Worm (Caenorhabditis elegans): ENCODE data around the gene hil-4.
A peak's percentile ranks its signal among the peaks of the same experiment; 100 is the strongest.

The hil-4 gene

ce11 chrV:4788823-4789222 lies 34.7 kb downstream of the hil-4 start, which contains the start of gene R02F11.10:
Gene R02F11.10 (plus strand): TSS chrV:4789123.
- TF ChIP-seq skn-1 (tag; optimal IDR thresholded peaks at IDR 0.05) (no peak), jun-1 (tag; optimal IDR thresholded peaks at IDR 0.05) (no peak), ceh-82 (tag; optimal IDR thresholded peaks at IDR 0.05) (no peak), hmg-11 (tag; optimal IDR thresholded peaks at IDR 0.05) (no peak), nhr-43 (tag; optimal IDR thresholded peaks at IDR 0.05; ENCODE audit: poor library complexity, severe bottlenecking) (no peak), ceh-9 (tag; optimal IDR thresholded peaks at IDR 0.05) (no peak), ama-1 (optimal IDR thresholded peaks at IDR 0.05) (no peak), unc-39 (tag; optimal IDR thresholded peaks at IDR 0.05) (no peak), pqm-1 (tag; optimal IDR thresholded peaks at IDR 0.05) (no peak), ceh-16 (tag; optimal IDR thresholded peaks at IDR 0.05) (no peak), egl-5 (tag; optimal IDR thresholded peaks at IDR 0.05) (no peak), mml-1 (tag; optimal IDR thresholded peaks at IDR 0.05) (no peak), nhr-23 (tag; optimal IDR thresholded peaks at IDR 0.05) (no peak), nhr-237 (tag; optimal IDR thresholded peaks at IDR 0.05) (no peak), ztf-11 (tag; optimal IDR thresholded peaks at IDR 0.05) (no peak), nhr-28 (tag; optimal IDR thresholded peaks at IDR 0.05) (no peak)

DNA sequence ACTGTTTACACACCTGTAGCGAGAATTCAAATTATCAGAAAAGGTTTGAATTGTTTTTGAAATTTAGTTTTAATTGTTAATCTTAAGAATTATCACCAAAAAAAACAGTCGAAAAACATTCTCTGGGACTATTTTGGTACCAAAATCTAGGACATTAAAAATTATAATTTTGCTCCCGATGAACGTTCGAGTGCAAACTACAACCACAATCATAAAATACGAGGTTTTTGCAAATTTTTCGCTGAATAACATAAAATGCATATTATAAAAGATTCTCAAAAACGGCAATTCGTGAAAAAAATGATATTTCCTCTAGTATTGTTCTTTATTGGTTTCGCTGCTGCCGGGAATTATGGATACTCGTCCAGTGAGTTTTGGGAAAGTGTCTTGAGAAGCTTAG lies 36.3 kb downstream of the hil-4 start, which contains the start of gene R02F11.12:
Gene R02F11.12, plus strand, starts transcription at position 301 of the 400 bp plus-strand sequence.
- TF ChIP-seq unc-62 (GFP tag; optimal IDR thresholded peaks at IDR 0.05): no peak
- TF ChIP-seq elt-2 (tag; optimal IDR thresholded peaks at IDR 0.05): no peak
- no peak for TF ChIP-seq ztf-11 (tag; optimal IDR thresholded peaks at IDR 0.05)
- no peak for TF ChIP-seq nhr-12 (tag; optimal IDR thresholded peaks at IDR 0.05)
- TF ChIP-seq egl-5 (tag; optimal IDR thresholded peaks at IDR 0.05): no peak
- TF ChIP-seq nhr-28 (tag; optimal IDR thresholded peaks at IDR 0.05): no peak
- no peak for TF ChIP-seq lin-15B (tag; optimal IDR thresholded peaks at IDR 0.05)
- no peak for TF ChIP-seq snpc-4 (tag; optimal IDR thresholded peaks at IDR 0.05)
- TF ChIP-seq mml-1 (tag; optimal IDR thresholded peaks at IDR 0.05): no peak

DNA sequence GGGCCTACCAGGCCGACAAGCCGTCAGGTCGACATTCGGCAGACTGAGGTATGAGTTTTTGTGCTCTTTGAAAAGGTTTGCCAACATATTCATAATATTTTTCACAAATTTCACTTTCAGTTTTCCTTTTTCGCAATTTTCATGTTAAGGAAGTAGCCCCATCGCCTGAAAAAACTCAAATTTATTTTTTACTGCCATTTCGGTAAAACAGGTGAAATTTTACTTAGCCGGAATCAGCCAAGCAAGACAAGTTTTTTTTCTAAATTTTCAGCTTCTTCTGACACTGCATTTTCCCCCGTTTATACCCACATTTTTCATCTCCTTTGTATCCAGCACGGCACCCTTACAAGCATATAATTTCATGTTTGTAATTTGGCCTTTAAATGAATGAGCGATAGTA lies 37.5 kb downstream of the hil-4 start, which contains the start of gene R02F11.11:
Gene R02F11.11, plus strand, starts transcription at position 301 of the 400 bp plus-strand sequence.
- TF ChIP-seq daf-12 (tag; optimal IDR thresholded peaks at IDR 0.05) (no peak), ama-1 (optimal IDR thresholded peaks at IDR 0.05) (no peak), pqm-1 (tag; optimal IDR thresholded peaks at IDR 0.05) (no peak), elt-1 (tag; optimal IDR thresholded peaks at IDR 0.05) (no peak), ztf-4 (tag; optimal IDR thresholded peaks at IDR 0.05) (no peak), nhr-43 (tag; optimal IDR thresholded peaks at IDR 0.05; ENCODE audit: poor library complexity, severe bottlenecking) (no peak), pha-4 (tag; optimal IDR thresholded peaks at IDR 0.05) (no peak), lin-39 (tag; optimal IDR thresholded peaks at IDR 0.05) (no peak), nfya-1 (tag; optimal IDR thresholded peaks at IDR 0.05; ENCODE audit: insufficient read depth) (no peak), fkh-10 (GFP tag; optimal IDR thresholded peaks at IDR 0.05) (no peak), nhr-25 (tag; optimal IDR thresholded peaks at IDR 0.05) (no peak), nhr-237 (tag; optimal IDR thresholded peaks at IDR 0.05) (no peak), nhr-77 (tag; optimal IDR thresholded peaks at IDR 0.05) (no peak), eor-1 (tag; optimal IDR thresholded peaks at IDR 0.05) (no peak), skn-1 (tag; optimal IDR thresholded peaks at IDR 0.05) (no peak), jun-1 (tag; optimal IDR thresholded peaks at IDR 0.05) (no peak), lsy-12 (tag; optimal IDR thresholded peaks at IDR 0.05) (no peak), elt-3 (tag; optimal IDR thresholded peaks at IDR 0.05) (no peak), tbx-2 (tag; optimal IDR thresholded peaks at IDR 0.05) (no peak), lin-15B (tag; optimal IDR thresholded peaks at IDR 0.05) (no peak)

DNA sequence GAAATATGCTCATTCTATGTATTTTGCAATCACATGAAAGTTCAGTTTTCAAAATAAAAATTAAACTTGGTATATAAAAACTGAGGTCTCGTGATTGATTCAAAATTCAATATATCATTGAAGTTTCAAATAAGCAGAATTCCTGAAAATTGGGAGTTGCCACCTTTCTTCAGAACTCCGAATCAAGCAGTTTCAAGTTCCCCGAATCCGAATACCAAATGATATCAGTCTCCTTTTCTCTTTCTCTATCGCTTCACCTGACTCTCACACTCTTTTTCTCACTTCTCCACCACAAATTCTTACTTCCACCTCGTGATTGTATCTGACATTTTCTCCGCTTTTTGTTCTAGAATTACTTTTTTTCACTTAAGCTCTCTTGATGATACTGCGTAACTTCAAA lies 40.2 kb downstream of the hil-4 start, which contains the start of gene R02F11.2:
Gene R02F11.2, plus strand, starts transcription at position 292 of the 400 bp plus-strand sequence.
- TF ChIP-seq nhr-25 (tag; optimal IDR thresholded peaks at IDR 0.05): no peak
- TF ChIP-seq ZK546.5 (tag; optimal IDR thresholded peaks at IDR 0.05): no peak
- no peak for TF ChIP-seq ceh-28 (tag; optimal IDR thresholded peaks at IDR 0.05)
- TF ChIP-seq fkh-2 (tag; optimal IDR thresholded peaks at IDR 0.05): no peak
- no peak for TF ChIP-seq ceh-16 (tag; optimal IDR thresholded peaks at IDR 0.05)
- TF ChIP-seq nhr-11 (tag; optimal IDR thresholded peaks at IDR 0.05): peak; percentile 45

Measured in whole organism, L3 larva.